Fruit fly (Drosophila melanogaster): ENCODE data around the gene Amt.

DNA sequence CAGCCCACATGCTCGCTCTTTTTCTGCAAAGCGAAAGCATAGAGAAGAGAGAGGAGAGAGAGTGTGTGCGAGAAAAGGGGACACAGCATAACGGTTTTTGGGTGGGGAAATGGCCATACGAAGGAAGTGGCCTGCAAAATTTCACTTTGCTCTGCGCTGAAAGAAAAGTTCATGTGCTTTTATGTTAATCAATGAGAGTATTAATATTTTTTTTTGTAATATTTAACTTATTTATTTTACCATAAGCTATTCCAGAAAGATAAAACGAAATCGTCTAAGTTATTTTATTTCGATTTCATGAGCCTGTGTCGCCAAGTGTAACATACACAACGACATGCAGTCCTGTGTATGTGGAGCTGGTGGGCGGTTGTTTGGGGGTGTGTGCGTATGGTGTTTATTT, 1.5 kb upstream of the Amt start:
- no peak for TF ChIP-seq rgr (GFP tag; optimal IDR thresholded peaks at IDR 0.05)
- TF ChIP-seq usp (GFP tag; optimal IDR thresholded peaks at IDR 0.05), result no peak
- no peak for TF ChIP-seq Hnf4 (GFP tag; optimal IDR thresholded peaks at IDR 0.05)
- TF ChIP-seq dsf (GFP tag; optimal IDR thresholded peaks at IDR 0.05; ENCODE audit: borderline replicate concordance), result no peak
- TF ChIP-seq CrebA (GFP tag; optimal IDR thresholded peaks at IDR 0.05; ENCODE audit: borderline replicate concordance), result no peak
- TF ChIP-seq h (GFP tag; optimal IDR thresholded peaks at IDR 0.05), result no peak
- no peak for TF ChIP-seq CG32264 (GFP tag; optimal IDR thresholded peaks at IDR 0.05)
- no peak for TF ChIP-seq sage (GFP tag; optimal IDR thresholded peaks at IDR 0.05)

Data from whole organism, wandering third instar larva.